Fruit fly (Drosophila melanogaster) whole organism, pupa: ENCODE measurements around the gene MED15.

Experiments
- CG10348 ChIP-seq: fragments of 200-800 bp; sonication (Bioruptor generic); IDR thresholded peaks from 2 replicates; pipeline ENCODE4 v1.3.6; 2022; ENCODE audit warnings: missing biosample characterization, missing genetic modification characterization
- CG12605 ChIP-seq: fragments of 200-800 bp; sonication (Bioruptor generic); IDR thresholded peaks from 2 replicates; pipeline ENCODE4 v1.3.6; 2022; ENCODE audit warnings: missing biosample characterization, missing genetic modification characterization
- CG13204 ChIP-seq: fragments of 200-800 bp; sonication (Bioruptor generic); optimal IDR thresholded peaks from 2 replicates; lab custom pipeline; 2018; ENCODE audit warnings: missing biosample characterization, mild to moderate bottlenecking, missing genetic modification characterization, moderate library complexity
- CG14655 ChIP-seq: fragments of 200-800 bp; sonication (Bioruptor generic); optimal IDR thresholded peaks from 3 replicates; lab custom pipeline; 2017; ENCODE audit warnings: mild to moderate bottlenecking, missing biosample characterization, missing genetic modification reagents, missing genetic modification characterization
- CG15710 ChIP-seq: fragments of 200-800 bp; sonication (Bioruptor generic); optimal IDR thresholded peaks from 2 replicates; lab custom pipeline; 2018; ENCODE audit warnings: missing biosample characterization, mild to moderate bottlenecking, missing genetic modification characterization, moderate library complexity
- CG17806 ChIP-seq: fragments of 200-800 bp; sonication (Bioruptor generic); optimal IDR thresholded peaks from 2 replicates; lab custom pipeline; 2018; ENCODE audit warnings: missing biosample characterization, mild to moderate bottlenecking, missing genetic modification characterization, moderate library complexity
- CG32121 ChIP-seq: fragments of 200-800 bp; sonication (Bioruptor generic); IDR thresholded peaks from 2 replicates; pipeline ENCODE4 v1.3.6; 2022; ENCODE audit warnings: missing biosample characterization, missing genetic modification characterization
- CG34367 ChIP-seq: fragments of 200-800 bp; sonication (Bioruptor generic); optimal IDR thresholded peaks from 2 replicates; lab custom pipeline; 2018; ENCODE audit warnings: missing biosample characterization, mild to moderate bottlenecking, missing genetic modification characterization
- CG4496 ChIP-seq: fragments of 200-800 bp; sonication (Bioruptor generic); IDR thresholded peaks from 3 replicates; pipeline ENCODE4 v1.3.6; 2022; ENCODE audit warnings: missing biosample characterization, missing genetic modification characterization
- CG8159 ChIP-seq: fragments of 200-800 bp; sonication (Bioruptor generic); optimal IDR thresholded peaks from 3 replicates; lab custom pipeline; 2018; ENCODE audit warnings: missing biosample characterization, mild to moderate bottlenecking, missing genetic modification characterization, moderate library complexity
- CG8301 ChIP-seq: fragments of 200-800 bp; sonication (Bioruptor generic); optimal IDR thresholded peaks from 2 replicates; lab custom pipeline; 2018; ENCODE audit warnings: missing biosample characterization, mild to moderate bottlenecking, missing genetic modification characterization
- CG9948 ChIP-seq: fragments of 200-800 bp; sonication (Bioruptor generic); optimal IDR thresholded peaks from 2 replicates; lab custom pipeline; 2018; ENCODE audit warnings: missing biosample characterization, mild to moderate bottlenecking, missing genetic modification characterization, moderate library complexity
- D1 ChIP-seq: fragments of 200-800 bp; sonication (Bioruptor generic); optimal IDR thresholded peaks from 2 replicates; lab custom pipeline; 2018; ENCODE audit warnings: missing biosample characterization, mild to moderate bottlenecking, missing genetic modification characterization, moderate library complexity
- EcR ChIP-seq: fragments of 200-800 bp; sonication (Bioruptor generic); optimal IDR thresholded peaks from 3 replicates; lab custom pipeline; 2019; ENCODE audit warnings: missing biosample characterization, missing genetic modification characterization, mild to moderate bottlenecking, moderate library complexity, missing genetic modification reagents
- Ets98B ChIP-seq: fragments of 200-800 bp; sonication (Bioruptor generic); IDR thresholded peaks from 2 replicates; pipeline ENCODE4 v1.3.6; 2022; ENCODE audit warnings: missing biosample characterization, missing genetic modification characterization
- Pif1A ChIP-seq: fragments of 200-800 bp; sonication (Bioruptor generic); optimal IDR thresholded peaks from 3 replicates; lab custom pipeline; 2016; ENCODE audit warnings: missing biosample characterization, missing genetic modification characterization
- Pif1B ChIP-seq: fragments of 200-800 bp; sonication (Bioruptor generic); optimal IDR thresholded peaks from 3 replicates; lab custom pipeline; 2016; ENCODE audit warnings: missing biosample characterization, missing genetic modification characterization
- Snoo ChIP-seq: fragments of 200-800 bp; sonication (Bioruptor generic); optimal IDR thresholded peaks from 3 replicates; lab custom pipeline; 2017; ENCODE audit warnings: missing biosample characterization, mild to moderate bottlenecking, missing genetic modification characterization, inconsistent platforms
- fd96Ca ChIP-seq: fragments of 200-800 bp; sonication (Bioruptor generic); IDR thresholded peaks from 3 replicates; pipeline ENCODE4 v1.3.6; 2022; ENCODE audit warnings: missing biosample characterization, missing genetic modification characterization
- gl ChIP-seq: fragments of 200-800 bp; sonication (Bioruptor generic); optimal IDR thresholded peaks from 2 replicates; lab custom pipeline; 2018; ENCODE audit warnings: missing biosample characterization, mild to moderate bottlenecking, missing genetic modification characterization
- rn ChIP-seq: fragments of 200-800 bp; sonication (Bioruptor generic); IDR thresholded peaks from 2 replicates; pipeline ENCODE4 v1.3.6; 2022; ENCODE audit warnings: missing biosample characterization, missing genetic modification characterization

The MED15 gene

dm6 chr2L:488548-489100 lies 15.8 kb downstream of the MED15 start:
- no peak for TF ChIP-seq rn (GFP tag; lab: Robert Waterston, UW)
- TF ChIP-seq fd96Ca = 0 out of 3 replicates have a peak, but pooled peaks have one; percentile 10
- peak; percentile 0 for TF ChIP-seq CG17806 (tag; lab: Kevin White, UChicago)
- TF ChIP-seq CG32121 (GFP tag; lab: Robert Waterston, UW) = no peak
- TF ChIP-seq Pif1A = no peak
- peak; percentile 48 for TF ChIP-seq Snoo (tag; lab: Kevin White, UChicago)
- TF ChIP-seq gl (tag; lab: Kevin White, UChicago) = no peak
- no peak for TF ChIP-seq CG8301 (tag; lab: Kevin White, UChicago)
- TF ChIP-seq EcR = peak; percentile 91

- TF ChIP-seq CG32121 (GFP tag; lab: Robert Waterston, UW) (peak; percentile 55; the same call in 1 of the 2 replicates), rn (GFP tag; lab: Robert Waterston, UW) (peak; percentile 41; the same call in 1 of the 2 replicates), CG9948 (tag; lab: Kevin White, UChicago) (peak; percentile 0), CG12605 (GFP tag; lab: Robert Waterston, UW) (peak; percentile 90), CG10348 (GFP tag; lab: Robert Waterston, UW) (no peak), EcR (peak; percentile 5), CG14655 (GFP tag; lab: Kevin White, UChicago) (peak; percentile 56), D1 (tag; lab: Kevin White, UChicago) (no peak), CG8301 (tag; lab: Kevin White, UChicago) (peak; percentile 34), CG34367 (tag; lab: Kevin White, UChicago) (peak; percentile 55), CG13204 (GFP tag; lab: Kevin White, UChicago) (peak; percentile 58), CG4496 (peak; percentile 64), gl (tag; lab: Kevin White, UChicago) (peak; percentile 53), Pif1A (peak; percentile 72), CG15710 (peak; percentile 45), fd96Ca (peak; percentile 63; the same call in 2 of the 3 replicates), CG17806 (tag; lab: Kevin White, UChicago) (peak; percentile 30), Snoo (tag; lab: Kevin White, UChicago) (peak; percentile 44), Pif1B (peak; percentile 90), Ets98B (GFP tag; lab: Robert Waterston, UW) (peak; percentile 83), CG8159 (peak; percentile 39)
These were observed 17.6 kb downstream of the MED15 start for dm6 chr2L:490150-491095.

- no peak for TF ChIP-seq CG15710
- no peak for TF ChIP-seq gl (tag; lab: Kevin White, UChicago)
- no peak for TF ChIP-seq CG8301 (tag; lab: Kevin White, UChicago)
- no peak for TF ChIP-seq CG4496
- TF ChIP-seq CG34367 (tag; lab: Kevin White, UChicago) = no peak
- TF ChIP-seq CG10348 (GFP tag; lab: Robert Waterston, UW) = no peak
- no peak for TF ChIP-seq CG14655 (GFP tag; lab: Kevin White, UChicago)
- no peak for TF ChIP-seq CG12605 (GFP tag; lab: Robert Waterston, UW)
- TF ChIP-seq fd96Ca = no peak
- TF ChIP-seq CG8159 = no peak
- TF ChIP-seq Pif1A = no peak
- TF ChIP-seq rn (GFP tag; lab: Robert Waterston, UW) = no peak
- TF ChIP-seq CG17806 (tag; lab: Kevin White, UChicago) = no peak
- TF ChIP-seq EcR = no peak
- TF ChIP-seq CG13204 (GFP tag; lab: Kevin White, UChicago) = no peak
These were observed 19.4 kb downstream of the MED15 start for dm6 chr2L:492225-492624.

DNA sequence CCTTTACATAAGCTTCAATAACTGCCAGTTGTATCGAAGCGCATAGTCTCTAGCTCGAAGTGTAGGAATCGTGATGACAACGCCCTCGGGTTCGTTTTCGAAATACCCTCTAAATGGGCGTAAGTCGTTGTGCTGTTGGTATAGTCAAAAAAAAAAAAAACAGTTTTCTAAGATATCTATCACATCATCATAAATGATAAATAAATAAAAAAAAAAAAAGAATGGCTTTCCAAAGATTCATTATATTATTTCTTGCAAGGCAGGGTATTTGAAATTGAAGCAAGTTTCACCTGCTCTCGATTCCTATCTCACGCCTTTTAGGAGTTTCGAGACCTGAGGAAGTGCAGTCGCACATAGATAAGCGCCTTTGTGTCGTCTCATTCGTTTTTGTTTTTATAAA lies 20.5 kb downstream of the MED15 start:
- no peak for TF ChIP-seq CG17806 (tag; lab: Kevin White, UChicago)
- peak; percentile 20 for TF ChIP-seq CG15710
- no peak for TF ChIP-seq CG4496
- TF ChIP-seq CG8159 = no peak
- TF ChIP-seq Pif1B = no peak
- no peak for TF ChIP-seq CG34367 (tag; lab: Kevin White, UChicago)
- no peak for TF ChIP-seq CG9948 (tag; lab: Kevin White, UChicago)
- TF ChIP-seq EcR = no peak
- TF ChIP-seq D1 (tag; lab: Kevin White, UChicago) = no peak
- no peak for TF ChIP-seq CG14655 (GFP tag; lab: Kevin White, UChicago)
- no peak for TF ChIP-seq CG8301 (tag; lab: Kevin White, UChicago)
- TF ChIP-seq Snoo (tag; lab: Kevin White, UChicago) = peak; percentile 7
- TF ChIP-seq fd96Ca = no peak
- TF ChIP-seq CG12605 (GFP tag; lab: Robert Waterston, UW) = no peak
- TF ChIP-seq CG13204 (GFP tag; lab: Kevin White, UChicago) = no peak
- no peak for TF ChIP-seq rn (GFP tag; lab: Robert Waterston, UW)
- peak; percentile 18; the same call in 1 of the 2 replicates for TF ChIP-seq Ets98B (GFP tag; lab: Robert Waterston, UW)
- no peak for TF ChIP-seq gl (tag; lab: Kevin White, UChicago)
- TF ChIP-seq Pif1A = peak; percentile 52
- TF ChIP-seq CG10348 (GFP tag; lab: Robert Waterston, UW) = no peak
- TF ChIP-seq CG32121 (GFP tag; lab: Robert Waterston, UW) = peak; percentile 34; the same call in 1 of the 2 replicates
- TF ChIP-seq, all 21 proteins: peak for 5
